Worm (Caenorhabditis elegans) whole organism, L1 larva: Measurements from ENCODE around the gene F26D11.1.
A peak's percentile ranks its signal among the peaks of the same experiment; 100 is the strongest.

Experiments
- C34B4.2 ChIP-seq: sonication (generic microtip); optimal IDR thresholded peaks from 2 replicates; lab custom pipeline; 2017; ENCODE audit warnings: mild to moderate bottlenecking, missing genetic modification characterization, missing compliant biosample characterization
- F16B12.6 ChIP-seq: fragments of 150-350 bp; optimal IDR thresholded peaks from 2 replicates; lab custom pipeline; 2014; ENCODE audit warnings: missing biosample characterization, missing genetic modification characterization
- aly-2 ChIP-seq: fragments of 150-350 bp; optimal IDR thresholded peaks from 2 replicates; lab custom pipeline; 2014; ENCODE audit warnings: missing biosample characterization, missing genetic modification characterization
- ama-1 ChIP-seq: fragments of 150-350 bp; optimal IDR thresholded peaks from 2 replicates; lab custom pipeline; 2014
- blmp-1 ChIP-seq: fragments of 150-350 bp; optimal IDR thresholded peaks from 2 replicates; lab custom pipeline; 2014; ENCODE audit warnings: missing biosample characterization, missing genetic modification characterization
- ceh-8 ChIP-seq: fragments of 200-800 bp; sonication (Bioruptor generic); optimal IDR thresholded peaks from 2 replicates; lab custom pipeline; 2018; ENCODE audit warnings: mild to moderate bottlenecking, missing genetic modification characterization, moderate library complexity, missing compliant biosample characterization
- ceh-82 ChIP-seq, 3 experiments: fragments of 150-350 bp in 1 of 3; sonication (generic microtip) in 2 of 3; optimal IDR thresholded peaks; 2 replicates each; lab custom pipeline; 2014 to 2017; ENCODE audit warnings: missing biosample characterization in 3 of 3, missing genetic modification characterization in 3 of 3
- ceh-88 ChIP-seq: fragments of 200-800 bp; sonication (Bioruptor generic); IDR thresholded peaks from 2 replicates; pipeline ENCODE4 v1.3.6; 2022; ENCODE audit warnings: missing genetic modification characterization, missing compliant biosample characterization
- dpl-1 ChIP-seq, 3 experiments: fragments of 150-350 bp in 2 of 3; sonication (generic microtip) in 1 of 3; optimal IDR thresholded peaks; 2 replicates each; lab custom pipeline; 2014 to 2017; ENCODE audit warnings: missing biosample characterization in 3 of 3, missing genetic modification characterization in 3 of 3, missing genetic modification reagents in 3 of 3
- dsc-1 ChIP-seq: sonication (generic microtip); optimal IDR thresholded peaks from 2 replicates; lab custom pipeline; 2016; ENCODE audit warnings: mild to moderate bottlenecking, missing genetic modification characterization, missing compliant biosample characterization
- efl-3 ChIP-seq: fragments of 200-800 bp; sonication (Bioruptor generic); optimal IDR thresholded peaks from 2 replicates; lab custom pipeline; 2018; ENCODE audit warnings: mild to moderate bottlenecking, missing genetic modification characterization, missing compliant biosample characterization
- egl-13 ChIP-seq: sonication (generic microtip); optimal IDR thresholded peaks from 2 replicates; lab custom pipeline; 2016; ENCODE audit warnings: missing genotype, missing genetic modification reagents, missing genetic modification characterization, missing compliant biosample characterization
- elt-2 ChIP-seq: sonication (generic microtip); optimal IDR thresholded peaks from 2 replicates; lab custom pipeline; 2016; ENCODE audit warnings: missing genetic modification characterization, mild to moderate bottlenecking, inconsistent platforms, missing compliant biosample characterization, missing genetic modification reagents
- elt-3 ChIP-seq, 6 experiments: fragments of 150-350 bp in 1 of 6; sonication (generic microtip); optimal IDR thresholded peaks; 2 replicates each; lab custom pipeline; 2017 to 2018; ENCODE audit warnings: missing biosample characterization in 6 of 6, missing genetic modification characterization in 6 of 6, inconsistent platforms in 1 of 6
- fkh-10 ChIP-seq: sonication (generic microtip); optimal IDR thresholded peaks from 2 replicates; lab custom pipeline; 2017; ENCODE audit warnings: missing biosample characterization, missing genetic modification reagents, missing genetic modification characterization
- fos-1 ChIP-seq: fragments of 150-350 bp; optimal IDR thresholded peaks from 2 replicates; lab custom pipeline; 2014; ENCODE audit warnings: missing biosample characterization, missing genetic modification characterization
- hlh-4 ChIP-seq: sonication (generic microtip); optimal IDR thresholded peaks from 2 replicates; lab custom pipeline; 2016; ENCODE audit warnings: mild to moderate bottlenecking, missing genetic modification characterization, missing compliant biosample characterization
- isw-1 ChIP-seq: fragments of 200-800 bp; sonication (Bioruptor generic); IDR thresholded peaks from 2 replicates; pipeline ENCODE4 v1.3.6; 2022; ENCODE audit warnings: missing genetic modification characterization, missing compliant biosample characterization
- lin-13 ChIP-seq: fragments of 150-350 bp; optimal IDR thresholded peaks from 2 replicates; lab custom pipeline; 2014; ENCODE audit warnings: missing biosample characterization, missing genetic modification reagents, missing genetic modification characterization
- lin-14 ChIP-seq: fragments of 200-800 bp; sonication (Bioruptor generic); optimal IDR thresholded peaks from 2 replicates; lab custom pipeline; 2018; ENCODE audit warnings: mild to moderate bottlenecking, missing genetic modification characterization, moderate library complexity, missing compliant biosample characterization
- lin-35 ChIP-seq, 2 experiments: fragments of 150-350 bp; optimal IDR thresholded peaks; 2 replicates each; lab custom pipeline; 2014; ENCODE audit warnings: missing biosample characterization in 2 of 2, missing genetic modification characterization in 2 of 2, missing genetic modification reagents in 2 of 2
- lir-3 ChIP-seq: sonication (generic microtip); optimal IDR thresholded peaks from 2 replicates; lab custom pipeline; 2016; ENCODE audit warnings: mild to moderate bottlenecking, missing genetic modification characterization, moderate library complexity, missing compliant biosample characterization; ENCODE audit not compliant: poor library complexity
- mab-9 ChIP-seq: fragments of 200-800 bp; sonication (Bioruptor generic); IDR thresholded peaks from 2 replicates; pipeline ENCODE4 v1.3.6; 2022; ENCODE audit warnings: missing genetic modification reagents, missing genetic modification characterization, missing compliant biosample characterization
- mdl-1 ChIP-seq, 2 experiments: fragments of 150-350 bp; optimal IDR thresholded peaks; 2 replicates each; lab custom pipeline; 2014 to 2017; ENCODE audit warnings: missing biosample characterization in 2 of 2, missing genetic modification characterization in 2 of 2, inconsistent platforms in 1 of 2
- mep-1 ChIP-seq: fragments of 150-350 bp; optimal IDR thresholded peaks from 2 replicates; lab custom pipeline; 2014; ENCODE audit warnings: missing biosample characterization, missing genetic modification characterization
- nhr-19 ChIP-seq: fragments of 200-800 bp; sonication (Bioruptor generic); conservative IDR thresholded peaks from 2 replicates; pipeline ENCODE4 v1.3.6; 2022; ENCODE audit warnings: missing genetic modification characterization, missing compliant biosample characterization
- nhr-20 ChIP-seq: sonication (generic microtip); optimal IDR thresholded peaks from 2 replicates; lab custom pipeline; 2016; ENCODE audit warnings: mild to moderate bottlenecking, missing genetic modification characterization, missing compliant biosample characterization
- nhr-28 ChIP-seq: fragments of 150-350 bp; optimal IDR thresholded peaks from 2 replicates; lab custom pipeline; 2014; ENCODE audit warnings: missing biosample characterization, missing genetic modification characterization
- nhr-71 ChIP-seq: sonication (generic microtip); optimal IDR thresholded peaks from 2 replicates; lab custom pipeline; 2016; ENCODE audit warnings: mild to moderate bottlenecking, missing genetic modification characterization, moderate library complexity, missing compliant biosample characterization
- nhr-84 ChIP-seq: sonication (generic microtip); optimal IDR thresholded peaks from 2 replicates; lab custom pipeline; 2017; ENCODE audit warnings: missing biosample characterization, missing genetic modification characterization
- nhr-85 ChIP-seq: sonication (generic microtip); peaks from one replicate; lab custom pipeline; 2016; ENCODE audit warnings: missing genetic modification characterization, inconsistent platforms, missing compliant biosample characterization
- pax-3 ChIP-seq: fragments of 200-800 bp; sonication (Bioruptor generic); optimal IDR thresholded peaks from 2 replicates; lab custom pipeline; 2018; ENCODE audit warnings: mild to moderate bottlenecking, missing genetic modification characterization, moderate library complexity, missing compliant biosample characterization
- pqm-1 ChIP-seq: sonication (generic microtip); optimal IDR thresholded peaks from 3 replicates; lab custom pipeline; 2017; ENCODE audit warnings: missing biosample characterization, missing genetic modification characterization
- snpc-4 ChIP-seq: fragments of 150-350 bp; optimal IDR thresholded peaks from 2 replicates; lab custom pipeline; 2014; ENCODE audit warnings: missing biosample characterization, missing genetic modification characterization
- snu-23 ChIP-seq: sonication (generic microtip); optimal IDR thresholded peaks from 2 replicates; lab custom pipeline; 2016; ENCODE audit warnings: missing genetic modification characterization, missing compliant biosample characterization
- sox-4 ChIP-seq: sonication (generic microtip); optimal IDR thresholded peaks from 2 replicates; lab custom pipeline; 2016; ENCODE audit warnings: missing genetic modification characterization, missing compliant biosample characterization
- tbx-2 ChIP-seq: sonication (generic microtip); optimal IDR thresholded peaks from 2 replicates; lab custom pipeline; 2016; ENCODE audit warnings: missing genetic modification characterization, missing compliant biosample characterization
- unc-130 ChIP-seq: fragments of 150-350 bp; optimal IDR thresholded peaks from 2 replicates; lab custom pipeline; 2017; ENCODE audit warnings: missing biosample characterization, missing genetic modification characterization, inconsistent platforms
- unc-98 ChIP-seq: fragments of 200-800 bp; sonication (Bioruptor generic); IDR thresholded peaks from 2 replicates; pipeline ENCODE4 v1.3.6; 2022; ENCODE audit warnings: missing genetic modification characterization, missing compliant biosample characterization
- vab-15 ChIP-seq: sonication (generic microtip); optimal IDR thresholded peaks from 2 replicates; lab custom pipeline; 2017; ENCODE audit warnings: missing genotype, mild to moderate bottlenecking, missing genetic modification characterization, missing compliant biosample characterization
- zip-4 ChIP-seq: fragments of 200-800 bp; sonication (Bioruptor generic); optimal IDR thresholded peaks from 2 replicates; lab custom pipeline; 2018; ENCODE audit warnings: mild to moderate bottlenecking, missing genetic modification characterization, moderate library complexity, missing compliant biosample characterization
- ztf-4 ChIP-seq: fragments of 150-350 bp; optimal IDR thresholded peaks from 2 replicates; lab custom pipeline; 2014; ENCODE audit warnings: missing biosample characterization, missing genetic modification characterization

The F26D11.1 gene

ce11 chrV:8013901-8014388 lies 32.6 kb downstream of the F26D11.1 start, which contains the start of gene Y97E10AR.6 (continued):
- peak; percentile 23 for TF ChIP-seq nhr-71 (tag; lab: Kevin White, UChicago)
- no peak for TF ChIP-seq nhr-84
- no peak for TF ChIP-seq isw-1
- no peak for TF ChIP-seq vab-15 (tag; lab: Kevin White, UChicago)
- no peak for TF ChIP-seq dsc-1 (tag; lab: Kevin White, UChicago)
- no peak for TF ChIP-seq unc-98 (GFP tag; lab: Robert Waterston, UW)
- no peak for TF ChIP-seq ztf-4 (tag; lab: Kevin White, UChicago)
- TF ChIP-seq ceh-88 (GFP tag; lab: Robert Waterston, UW), result no peak
- peak; percentile 44 for TF ChIP-seq mep-1 (tag; lab: Kevin White, UChicago)
- TF ChIP-seq lir-3 (tag; lab: Kevin White, UChicago), result no peak
- TF ChIP-seq dpl-1 (GFP tag; optimal IDR thresholded peaks at IDR 0.05; lab: Kevin White, UChicago), result peak; percentile 4 to 54 (median 29)
- TF ChIP-seq aly-2 (tag; lab: Kevin White, UChicago), result no peak
- no peak for TF ChIP-seq elt-3 (tag; optimal IDR thresholded peaks at IDR 0.05; lab: Kevin White, UChicago)
- no peak for TF ChIP-seq fkh-10 (GFP tag; lab: Kevin White, UChicago)
- TF ChIP-seq mab-9 (GFP tag; lab: Robert Waterston, UW), result no peak
- no peak for TF ChIP-seq pax-3 (tag; lab: Kevin White, UChicago)
- peak in 1 of 2 experiments; percentile 63 for TF ChIP-seq mdl-1 (tag; optimal IDR thresholded peaks at IDR 0.05; lab: Kevin White, UChicago)
- no peak for TF ChIP-seq egl-13
- peak; percentile 38 to 78 for TF ChIP-seq lin-35 (GFP tag; optimal IDR thresholded peaks at IDR 0.05; lab: Kevin White, UChicago)
- TF ChIP-seq nhr-28 (tag; lab: Kevin White, UChicago), result no peak
- no peak for TF ChIP-seq pqm-1 (tag; lab: Kevin White, UChicago)
- TF ChIP-seq zip-4 (GFP tag; lab: Kevin White, UChicago), result no peak
- TF ChIP-seq snu-23, result peak; percentile 36
- peak in 1 of 3 experiments; percentile 26 for TF ChIP-seq ceh-82 (tag; optimal IDR thresholded peaks at IDR 0.05; lab: Kevin White, UChicago)
- peak; percentile 5 for TF ChIP-seq blmp-1 (tag; lab: Kevin White, UChicago)
- peak; percentile 54 for TF ChIP-seq lin-14 (GFP tag; lab: Kevin White, UChicago)
- TF ChIP-seq nhr-20 (tag; lab: Kevin White, UChicago), result no peak
- TF ChIP-seq lin-13, result no peak
- TF ChIP-seq ceh-8, result no peak
- TF ChIP-seq ama-1 (lab: Kevin White, UChicago), result no peak
- TF ChIP-seq sox-4 (tag; lab: Kevin White, UChicago), result no peak
- TF ChIP-seq efl-3, result no peak
- no peak for TF ChIP-seq nhr-85 (tag; lab: Kevin White, UChicago)
- no peak for TF ChIP-seq nhr-19 (GFP tag; lab: Robert Waterston, UW)
- no peak for TF ChIP-seq unc-130 (tag; lab: Kevin White, UChicago)

DNA sequence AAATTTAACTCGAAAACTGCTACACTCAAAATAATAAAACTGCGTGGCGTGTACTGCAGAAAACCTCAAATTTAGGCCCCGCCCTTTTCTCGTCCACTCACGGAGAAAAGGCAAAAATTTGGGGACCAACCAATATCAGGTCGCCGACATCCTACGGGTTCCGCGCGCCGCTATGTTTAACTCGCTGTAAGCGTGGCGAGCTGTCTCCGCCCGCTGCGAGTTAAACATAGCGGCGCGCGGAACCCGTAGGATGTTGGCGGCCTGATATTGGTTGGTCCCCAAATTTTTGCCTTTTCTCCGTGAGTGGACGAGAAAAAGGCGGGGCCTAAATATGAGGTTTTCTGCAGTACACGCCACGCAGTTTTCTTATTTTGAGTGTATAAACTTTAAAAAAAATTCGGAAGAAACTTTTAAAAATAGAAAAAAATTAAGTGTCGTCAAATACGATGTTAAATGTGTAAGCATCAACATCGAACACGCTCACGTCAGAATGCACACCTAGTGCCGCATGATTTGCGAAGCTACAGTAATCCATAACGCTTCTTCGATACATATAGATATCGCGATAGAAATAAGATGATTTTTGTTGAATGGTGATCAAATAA lies 33.5 kb downstream of the F26D11.1 start:
- peak; percentile 67 for TF ChIP-seq snpc-4 (tag; lab: Kevin White, UChicago)

DNA sequence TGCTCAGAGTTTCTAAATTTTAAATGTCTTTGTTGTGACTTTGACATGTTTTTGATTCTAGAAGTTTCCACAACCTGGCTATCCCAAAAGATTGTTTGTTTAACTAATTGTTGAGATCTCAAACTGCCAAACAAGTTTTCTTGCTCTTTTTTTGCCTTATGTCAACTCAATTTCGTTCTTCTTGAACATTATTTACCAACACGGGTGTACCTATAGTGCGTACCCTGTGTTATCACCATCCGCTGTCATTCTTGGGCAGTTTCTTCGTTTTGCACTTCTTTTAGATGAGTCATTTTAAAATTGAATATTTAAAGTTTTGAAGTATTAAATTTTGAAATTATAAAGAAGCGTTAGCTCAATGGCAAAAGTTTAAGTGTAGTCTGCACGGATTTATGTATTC lies 35.6 kb downstream of the F26D11.1 start, which contains the start of gene sptl-2:
Gene sptl-2, plus strand, starts transcription at position 280 of the 400 bp plus-strand sequence.
- TF ChIP-seq elt-2 (tag; lab: Kevin White, UChicago), result no peak
- TF ChIP-seq unc-130 (tag; lab: Kevin White, UChicago), result no peak
- no peak for TF ChIP-seq pqm-1 (tag; lab: Kevin White, UChicago)
- TF ChIP-seq hlh-4 (tag; lab: Kevin White, UChicago), result no peak
- no peak for TF ChIP-seq C34B4.2 (tag; lab: Kevin White, UChicago)
- TF ChIP-seq F16B12.6, result no peak
- TF ChIP-seq unc-98 (GFP tag; lab: Robert Waterston, UW), result no peak
- TF ChIP-seq efl-3, result no peak
- TF ChIP-seq fos-1, result no peak
- TF ChIP-seq fkh-10 (GFP tag; lab: Kevin White, UChicago), result no peak
- TF ChIP-seq tbx-2 (tag; lab: Kevin White, UChicago), result no peak
